Worm (Caenorhabditis elegans) whole organism, L3 larva: ENCODE data around the gene Y53C12A.6.

Source experiments
- elt-3 ChIP-seq, 3 experiments: fragments of 150-350 bp in 1 of 3; sonication (generic microtip) in 2 of 3; optimal IDR thresholded peaks; 2 replicates in 2 of 3; 4 replicates in 1 of 3; lab custom pipeline; 2014 to 2017; ENCODE audit warnings: missing biosample characterization in 3 of 3, missing genetic modification characterization in 3 of 3
- nhr-237 ChIP-seq: fragments of 150-350 bp; optimal IDR thresholded peaks from 2 replicates; lab custom pipeline; 2014; ENCODE audit warnings: missing biosample characterization, missing genetic modification characterization
- nhr-76 ChIP-seq: fragments of 150-350 bp; sonication (generic microtip); optimal IDR thresholded peaks from 5 replicates; lab custom pipeline; 2014; ENCODE audit warnings: missing biosample characterization, missing genetic modification characterization
- skn-1 ChIP-seq: fragments of 150-350 bp; optimal IDR thresholded peaks from 2 replicates; lab custom pipeline; 2014; ENCODE audit warnings: missing biosample characterization, missing genetic modification characterization
- unc-39 ChIP-seq: sonication (generic microtip); optimal IDR thresholded peaks from 4 replicates; lab custom pipeline; 2017; ENCODE audit warnings: missing biosample characterization, missing genetic modification characterization
- ztf-11 ChIP-seq: fragments of 150-350 bp; optimal IDR thresholded peaks from 2 replicates; lab custom pipeline; 2014; ENCODE audit warnings: missing biosample characterization, missing genetic modification characterization

DNA sequence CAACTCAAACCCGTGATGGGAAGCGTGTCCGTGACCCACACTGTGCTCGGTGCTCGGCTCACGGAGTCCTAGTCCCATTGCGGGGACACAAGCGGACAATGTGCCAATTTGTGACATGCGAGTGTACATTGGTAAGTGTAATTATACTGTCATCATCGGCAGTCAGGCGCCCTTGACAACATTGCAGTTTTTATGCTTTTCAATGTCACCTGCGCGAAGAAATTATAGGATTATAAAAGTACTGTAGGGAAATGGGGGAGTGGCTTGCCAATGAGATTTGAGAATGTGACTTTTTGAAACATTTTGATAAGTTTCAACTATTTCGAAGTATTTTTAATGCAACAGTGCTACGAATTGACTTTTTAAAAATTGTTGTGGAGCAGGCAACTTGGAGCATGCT is 18.0 kb upstream of the Y53C12A.6 start:
- TF ChIP-seq skn-1 (tag; lab: Kevin White, UChicago) (no peak), unc-39 (no peak), elt-3 (tag; optimal IDR thresholded peaks at IDR 0.05; lab: Kevin White, UChicago) (no peak), nhr-237 (tag; lab: Kevin White, UChicago) (no peak), ztf-11 (tag; lab: Kevin White, UChicago) (no peak), nhr-76 (tag; lab: Kevin White, UChicago) (no peak)
